Fruit fly (Drosophila melanogaster): ENCODE measurements around the gene CG11672.

dm6 chr3R:8324016-8324415 is 33.6 kb upstream of the CG11672 start, which contains the start of gene CG7443:
- TF ChIP-seq rgr (GFP tag; optimal IDR thresholded peaks at IDR 0.05) = no peak
- no peak for TF ChIP-seq pan (optimal IDR thresholded peaks at IDR 0.05)
- no peak for TF ChIP-seq Hnf4 (GFP tag; optimal IDR thresholded peaks at IDR 0.05)
- no peak for TF ChIP-seq OdsH (GFP tag; optimal IDR thresholded peaks at IDR 0.05)
- no peak for TF ChIP-seq usp (GFP tag; optimal IDR thresholded peaks at IDR 0.05)

Data from whole organism, wandering third instar larva.